Worm (Caenorhabditis elegans) whole organism, late embryonic: Measurements from ENCODE around the gene F38H4.5.

Experiments used
- C38D4.7 ChIP-seq: fragments of 200-800 bp; sonication (Bioruptor generic); optimal IDR thresholded peaks from 2 replicates; lab custom pipeline; 2018; ENCODE audit warnings: mild to moderate bottlenecking, missing genetic modification characterization, moderate library complexity, missing compliant biosample characterization
- F13H6.1 ChIP-seq: sonication (generic microtip); optimal IDR thresholded peaks from 2 replicates; lab custom pipeline; 2016; ENCODE audit warnings: missing genetic modification characterization, missing compliant biosample characterization
- K02D7.2 ChIP-seq: sonication (generic microtip); optimal IDR thresholded peaks from 2 replicates; lab custom pipeline; 2017; ENCODE audit warnings: mild to moderate bottlenecking, missing genetic modification characterization, missing compliant biosample characterization
- K09A11.1 ChIP-seq: sonication (generic microtip); optimal IDR thresholded peaks from 2 replicates; lab custom pipeline; 2017; ENCODE audit warnings: antibody characterized with exemption, mild to moderate bottlenecking, missing genetic modification characterization, missing compliant biosample characterization; ENCODE audit not compliant: insufficient read depth
- T23F11.4 ChIP-seq: fragments of 200-800 bp; sonication (Bioruptor generic); optimal IDR thresholded peaks from 2 replicates; lab custom pipeline; 2018; ENCODE audit warnings: mild to moderate bottlenecking, missing genetic modification characterization, missing compliant biosample characterization
- Y22D7AL.16 ChIP-seq: sonication (generic microtip); optimal IDR thresholded peaks from 2 replicates; lab custom pipeline; 2016; ENCODE audit warnings: missing genetic modification characterization, missing compliant biosample characterization
- ama-1 ChIP-seq: fragments of 150-350 bp; optimal IDR thresholded peaks from 2 replicates; lab custom pipeline; 2014
- ceh-14 ChIP-seq: sonication (generic microtip); optimal IDR thresholded peaks from 2 replicates; lab custom pipeline; 2016; ENCODE audit warnings: missing genotype, missing genetic modification characterization, missing compliant biosample characterization
- ceh-18 ChIP-seq: sonication (generic microtip); optimal IDR thresholded peaks from 2 replicates; lab custom pipeline; 2016; ENCODE audit warnings: missing genetic modification characterization, missing compliant biosample characterization
- ceh-19 ChIP-seq: fragments of 200-800 bp; sonication (Bioruptor generic); optimal IDR thresholded peaks from 2 replicates; lab custom pipeline; 2018; ENCODE audit warnings: mild to moderate bottlenecking, missing genetic modification characterization, missing compliant biosample characterization
- ceh-22 ChIP-seq: sonication (generic microtip); optimal IDR thresholded peaks from 2 replicates; lab custom pipeline; 2017; ENCODE audit warnings: missing biosample characterization, missing genetic modification characterization
- ceh-24 ChIP-seq: sonication (generic microtip); optimal IDR thresholded peaks from 2 replicates; lab custom pipeline; 2016; ENCODE audit warnings: mild to moderate bottlenecking, missing genetic modification characterization, missing compliant biosample characterization
- ceh-30 ChIP-seq: fragments of 150-350 bp; optimal IDR thresholded peaks from 2 replicates; lab custom pipeline; 2014; ENCODE audit warnings: missing biosample characterization, missing genetic modification characterization
- ceh-31 ChIP-seq: sonication (generic microtip); optimal IDR thresholded peaks from 2 replicates; lab custom pipeline; 2016; ENCODE audit warnings: missing genetic modification characterization, missing compliant biosample characterization
- ceh-34 ChIP-seq: sonication (generic microtip); optimal IDR thresholded peaks from 2 replicates; lab custom pipeline; 2016; ENCODE audit warnings: mild to moderate bottlenecking, missing genetic modification characterization, missing compliant biosample characterization
- ceh-45 ChIP-seq: fragments of 200-800 bp; sonication (Bioruptor generic); IDR thresholded peaks from 2 replicates; pipeline ENCODE4 v1.3.6; 2022; ENCODE audit warnings: missing genetic modification reagents, missing genetic modification characterization, missing compliant biosample characterization
- ceh-48 ChIP-seq: sonication (generic microtip); optimal IDR thresholded peaks from 2 replicates; lab custom pipeline; 2016; ENCODE audit warnings: missing genetic modification characterization, inconsistent platforms, missing compliant biosample characterization
- ceh-6 ChIP-seq: fragments of 200-800 bp; sonication (Bioruptor generic); optimal IDR thresholded peaks from 2 replicates; lab custom pipeline; 2018; ENCODE audit warnings: mild to moderate bottlenecking, missing genetic modification characterization, missing compliant biosample characterization
- ceh-9 ChIP-seq: sonication (generic microtip); optimal IDR thresholded peaks from 2 replicates; lab custom pipeline; 2016; ENCODE audit warnings: mild to moderate bottlenecking, missing genetic modification characterization, inconsistent platforms, missing compliant biosample characterization
- che-1 ChIP-seq: sonication (generic microtip); optimal IDR thresholded peaks from 2 replicates; lab custom pipeline; 2016; ENCODE audit warnings: mild to moderate bottlenecking, missing genetic modification characterization, missing compliant biosample characterization
- dmd-4 ChIP-seq: sonication (generic microtip); optimal IDR thresholded peaks from 2 replicates; lab custom pipeline; 2016; ENCODE audit warnings: borderline replicate concordance, missing genetic modification characterization, missing compliant biosample characterization
- elt-2 ChIP-seq: sonication (generic microtip); optimal IDR thresholded peaks from 2 replicates; lab custom pipeline; 2016; ENCODE audit warnings: missing genetic modification reagents, missing genetic modification characterization, missing compliant biosample characterization
- elt-4 ChIP-seq: sonication (generic microtip); optimal IDR thresholded peaks from 2 replicates; lab custom pipeline; 2016; ENCODE audit warnings: missing genetic modification characterization, missing compliant biosample characterization
- ets-4 ChIP-seq: sonication (generic microtip); optimal IDR thresholded peaks from 2 replicates; lab custom pipeline; 2016; ENCODE audit warnings: missing genetic modification characterization, missing compliant biosample characterization
- fax-1 ChIP-seq: sonication (generic microtip); optimal IDR thresholded peaks from 2 replicates; lab custom pipeline; 2016; ENCODE audit warnings: missing genotype, missing genetic modification characterization, missing compliant biosample characterization
- fkh-10 ChIP-seq: fragments of 150-350 bp; optimal IDR thresholded peaks from 2 replicates; lab custom pipeline; 2014; ENCODE audit warnings: missing biosample characterization, missing genetic modification reagents, missing genetic modification characterization
- fkh-6 ChIP-seq: sonication (generic microtip); optimal IDR thresholded peaks from 2 replicates; lab custom pipeline; 2016; ENCODE audit warnings: missing genetic modification characterization, missing compliant biosample characterization
- hlh-13 ChIP-seq: fragments of 200-800 bp; sonication (Bioruptor generic); optimal IDR thresholded peaks from 2 replicates; lab custom pipeline; 2018; ENCODE audit warnings: mild to moderate bottlenecking, missing genetic modification characterization, missing compliant biosample characterization
- hlh-15 ChIP-seq: sonication (generic microtip); optimal IDR thresholded peaks from 2 replicates; lab custom pipeline; 2016; ENCODE audit warnings: missing genetic modification characterization, missing compliant biosample characterization
- hlh-30 ChIP-seq: sonication (generic microtip); optimal IDR thresholded peaks from 2 replicates; lab custom pipeline; 2017; ENCODE audit warnings: antibody characterized with exemption, missing genetic modification characterization, missing compliant biosample characterization; ENCODE audit not compliant: insufficient read depth
- hlh-8 ChIP-seq: sonication (generic microtip); optimal IDR thresholded peaks from 2 replicates; lab custom pipeline; 2016; ENCODE audit warnings: missing genotype, missing genetic modification characterization, missing compliant biosample characterization
- lim-6 ChIP-seq: sonication (generic microtip); optimal IDR thresholded peaks from 2 replicates; lab custom pipeline; 2016; ENCODE audit warnings: missing genetic modification characterization, missing compliant biosample characterization
- lin-11 ChIP-seq: fragments of 200-800 bp; sonication (Bioruptor generic); optimal IDR thresholded peaks from 2 replicates; lab custom pipeline; 2018; ENCODE audit warnings: mild to moderate bottlenecking, missing genetic modification characterization, missing compliant biosample characterization
- mec-3 ChIP-seq: sonication (generic microtip); optimal IDR thresholded peaks from 2 replicates; lab custom pipeline; 2016; ENCODE audit warnings: borderline replicate concordance, missing genetic modification characterization, missing compliant biosample characterization
- nfya-1 ChIP-seq: sonication (generic microtip); optimal IDR thresholded peaks from 2 replicates; lab custom pipeline; 2017; ENCODE audit warnings: missing genetic modification characterization, mild to moderate bottlenecking, missing compliant biosample characterization, antibody characterized with exemption, moderate library complexity
- nhr-11 ChIP-seq: fragments of 150-350 bp; optimal IDR thresholded peaks from 2 replicates; lab custom pipeline; 2014; ENCODE audit warnings: missing biosample characterization, missing genetic modification characterization
- nhr-232 ChIP-seq: sonication (generic microtip); optimal IDR thresholded peaks from 2 replicates; lab custom pipeline; 2016; ENCODE audit warnings: missing genetic modification characterization, missing compliant biosample characterization
- npax-4 ChIP-seq: sonication (generic microtip); optimal IDR thresholded peaks from 2 replicates; lab custom pipeline; 2016; ENCODE audit warnings: missing genetic modification characterization, missing compliant biosample characterization
- pag-3 ChIP-seq: sonication (generic microtip); optimal IDR thresholded peaks from 2 replicates; lab custom pipeline; 2016; ENCODE audit warnings: missing compliant biosample characterization, missing genetic modification characterization, borderline replicate concordance
- pat-9 ChIP-seq: fragments of 200-800 bp; sonication (Bioruptor generic); optimal IDR thresholded peaks from 2 replicates; lab custom pipeline; 2018; ENCODE audit warnings: mild to moderate bottlenecking, missing genetic modification characterization, moderate library complexity, missing compliant biosample characterization
- pha-2 ChIP-seq: sonication (generic microtip); optimal IDR thresholded peaks from 2 replicates; lab custom pipeline; 2017; ENCODE audit warnings: mild to moderate bottlenecking, missing genetic modification characterization, missing compliant biosample characterization
- pha-4 ChIP-seq: fragments of 150-350 bp; optimal IDR thresholded peaks from 2 replicates; lab custom pipeline; 2018; ENCODE audit warnings: missing biosample characterization, missing genetic modification reagents, missing genetic modification characterization
- pqm-1 ChIP-seq: sonication (generic microtip); optimal IDR thresholded peaks from 2 replicates; lab custom pipeline; 2016; ENCODE audit warnings: missing genetic modification characterization, missing compliant biosample characterization
- ref-2 ChIP-seq: sonication (generic microtip); optimal IDR thresholded peaks from 2 replicates; lab custom pipeline; 2016; ENCODE audit warnings: missing genetic modification characterization, missing compliant biosample characterization
- sdc-2 ChIP-seq: sonication (generic microtip); optimal IDR thresholded peaks from 2 replicates; lab custom pipeline; 2016; ENCODE audit warnings: missing genotype, missing genetic modification characterization, missing compliant biosample characterization
- sox-4 ChIP-seq: sonication (generic microtip); optimal IDR thresholded peaks from 2 replicates; lab custom pipeline; 2017; ENCODE audit warnings: mild to moderate bottlenecking, missing genetic modification characterization, inconsistent platforms, missing compliant biosample characterization
- syd-9 ChIP-seq: sonication (generic microtip); optimal IDR thresholded peaks from 2 replicates; lab custom pipeline; 2016; ENCODE audit warnings: mild to moderate bottlenecking, missing genetic modification characterization, moderate library complexity, missing compliant biosample characterization
- tbx-2 ChIP-seq: sonication (generic microtip); optimal IDR thresholded peaks from 2 replicates; lab custom pipeline; 2016; ENCODE audit warnings: missing genetic modification characterization, missing compliant biosample characterization
- tbx-7 ChIP-seq: sonication (generic microtip); optimal IDR thresholded peaks from 2 replicates; lab custom pipeline; 2016; ENCODE audit warnings: missing genotype, missing genetic modification characterization, missing compliant biosample characterization
- unc-3 ChIP-seq, 2 experiments: fragments of 200-800 bp in 1 of 2; sonication (Bioruptor generic) in 1 of 2; sonication (generic microtip) in 1 of 2; conservative IDR thresholded peaks in 1 of 2; optimal IDR thresholded peaks in 1 of 2; 2 replicates each; pipeline versions ENCODE4 v1.3.6 to Lab custom; 2016 to 2022; ENCODE audit warnings: missing compliant biosample characterization in 2 of 2, missing genetic modification characterization in 2 of 2, missing genetic modification reagents in 1 of 2
- unc-42 ChIP-seq: sonication (generic microtip); optimal IDR thresholded peaks from 2 replicates; lab custom pipeline; 2016; ENCODE audit warnings: missing genotype, missing genetic modification characterization, missing compliant biosample characterization
- unc-55 ChIP-seq: sonication (generic microtip); optimal IDR thresholded peaks from 2 replicates; lab custom pipeline; 2017; ENCODE audit warnings: missing biosample characterization, missing genetic modification reagents, missing genetic modification characterization
- zip-5 ChIP-seq: sonication (generic microtip); optimal IDR thresholded peaks from 2 replicates; lab custom pipeline; 2016; ENCODE audit warnings: missing genetic modification characterization, missing compliant biosample characterization
- ztf-16 ChIP-seq: sonication (generic microtip); optimal IDR thresholded peaks from 2 replicates; lab custom pipeline; 2017; ENCODE audit warnings: missing genetic modification characterization, missing compliant biosample characterization

Gene F38H4.5

DNA sequence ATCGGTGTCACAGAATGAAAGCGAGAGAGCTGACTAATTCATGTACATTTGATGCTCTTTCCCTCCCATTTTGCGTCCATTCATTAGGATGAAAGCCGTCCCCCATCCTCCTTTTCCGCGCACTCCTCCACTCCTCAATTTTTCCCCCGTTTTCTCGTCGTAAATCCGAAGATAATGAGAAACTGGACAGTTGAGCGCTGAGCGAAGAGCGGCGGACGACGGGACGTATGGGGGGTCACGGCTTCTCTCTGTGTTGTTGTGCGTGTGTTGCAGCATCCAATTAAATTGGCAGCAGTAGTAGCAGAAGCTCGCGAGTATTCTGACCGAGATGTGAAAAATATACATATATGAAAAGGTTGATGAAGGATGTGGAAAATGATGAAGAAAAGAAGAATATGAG lies 19.9 kb downstream of the F38H4.5 start:
- TF ChIP-seq ztf-16 (tag; lab: Kevin White, UChicago) (no peak), pha-4 (tag; lab: Kevin White, UChicago) (no peak), ceh-6 (GFP tag; lab: Kevin White, UChicago) (no peak), ceh-45 (no peak), lim-6 (tag; lab: Kevin White, UChicago) (peak; percentile 45), ceh-34 (tag; lab: Kevin White, UChicago) (no peak), nfya-1 (tag; lab: Kevin White, UChicago) (peak; percentile 16), nhr-232 (no peak), ceh-30 (tag; lab: Kevin White, UChicago) (no peak), ceh-48 (no peak), elt-2 (tag; lab: Kevin White, UChicago) (no peak), ama-1 (lab: Kevin White, UChicago) (no peak), pag-3 (no peak), unc-55 (GFP tag; lab: Kevin White, UChicago) (no peak), lin-11 (tag; lab: Kevin White, UChicago) (no peak), hlh-15 (tag; lab: Kevin White, UChicago) (no peak), ceh-31 (tag; lab: Kevin White, UChicago) (peak; percentile 18), K09A11.1 (tag; lab: Kevin White, UChicago) (no peak), ceh-18 (tag; lab: Kevin White, UChicago) (no peak), fkh-10 (GFP tag; lab: Kevin White, UChicago) (no peak), syd-9 (tag; lab: Kevin White, UChicago) (no peak), fax-1 (tag; lab: Kevin White, UChicago) (no peak), T23F11.4 (GFP tag; lab: Kevin White, UChicago) (no peak), ref-2 (tag; lab: Kevin White, UChicago) (no peak), ets-4 (tag; lab: Kevin White, UChicago) (no peak), elt-4 (no peak), C38D4.7 (GFP tag; lab: Kevin White, UChicago) (no peak), ceh-9 (peak; percentile 27), pqm-1 (tag; lab: Kevin White, UChicago) (no peak), Y22D7AL.16 (tag; lab: Kevin White, UChicago) (no peak), K02D7.2 (no peak), zip-5 (tag; lab: Kevin White, UChicago) (no peak), che-1 (tag; lab: Kevin White, UChicago) (no peak), dmd-4 (tag; lab: Kevin White, UChicago) (no peak), npax-4 (tag; lab: Kevin White, UChicago) (no peak), sox-4 (tag; lab: Kevin White, UChicago) (no peak), ceh-14 (tag; lab: Kevin White, UChicago) (peak; percentile 64), hlh-8 (tag; lab: Kevin White, UChicago) (no peak), ceh-19 (GFP tag; lab: Kevin White, UChicago) (no peak), hlh-30 (tag; lab: Kevin White, UChicago) (no peak), nhr-11 (tag; lab: Kevin White, UChicago) (no peak), pat-9 (no peak), hlh-13 (GFP tag; lab: Kevin White, UChicago) (no peak), tbx-2 (no peak), tbx-7 (no peak), sdc-2 (tag; lab: Kevin White, UChicago) (no peak), unc-42 (tag; lab: Kevin White, UChicago) (peak; percentile 66), ceh-22 (tag; lab: Kevin White, UChicago) (no peak), mec-3 (no peak), pha-2 (tag; lab: Kevin White, UChicago) (no peak), fkh-6 (tag; lab: Kevin White, UChicago) (no peak), unc-3 (GFP tag; conservative IDR thresholded peaks at IDR 0.05; lab: Robert Waterston, UW) (no peak), unc-3 (tag; optimal IDR thresholded peaks at IDR 0.05; lab: Kevin White, UChicago) (no peak), ceh-24 (tag; lab: Kevin White, UChicago) (no peak), F13H6.1 (tag; lab: Kevin White, UChicago) (no peak)
